Worm (Caenorhabditis elegans): ENCODE data around the gene acdh-11.

Gene acdh-11

ce11 chrIII:10608161-10608560 lies 42.1 kb downstream of the acdh-11 start:
- TF ChIP-seq egl-27 (tag; optimal IDR thresholded peaks at IDR 0.05) = no peak
- peak; percentile 29 for TF ChIP-seq crh-2 (tag; optimal IDR thresholded peaks at IDR 0.05)
- no peak for TF ChIP-seq nhr-237 (tag; optimal IDR thresholded peaks at IDR 0.05)
- TF ChIP-seq snpc-4 (tag; optimal IDR thresholded peaks at IDR 0.05) = no peak
- peak; percentile 62 for TF ChIP-seq unc-55 (GFP tag; optimal IDR thresholded peaks at IDR 0.05)
- no peak for TF ChIP-seq Y55F3AM.14 (GFP tag; optimal IDR thresholded peaks at IDR 0.05)
- TF ChIP-seq lin-13 (GFP tag; optimal IDR thresholded peaks at IDR 0.05) = peak; percentile 7
- TF ChIP-seq dmd-4 (tag; optimal IDR thresholded peaks at IDR 0.05) = no peak
- TF ChIP-seq nhr-23 (tag; optimal IDR thresholded peaks at IDR 0.05) = no peak
- no peak for TF ChIP-seq ama-1 (optimal IDR thresholded peaks at IDR 0.05)
- no peak for TF ChIP-seq nhr-11 (tag; optimal IDR thresholded peaks at IDR 0.05)
- no peak for TF ChIP-seq alr-1 (tag; optimal IDR thresholded peaks at IDR 0.05)
- peak; percentile 75 for TF ChIP-seq C34F6.9 (tag; optimal IDR thresholded peaks at IDR 0.05)
- TF ChIP-seq lsy-2 (tag; optimal IDR thresholded peaks at IDR 0.05) = peak in 1 of 2 experiments; percentile 24

- TF ChIP-seq nhr-237 (tag; optimal IDR thresholded peaks at IDR 0.05) (no peak), lin-39 (tag; optimal IDR thresholded peaks at IDR 0.05) (no peak), elt-1 (tag; optimal IDR thresholded peaks at IDR 0.05) (no peak), R02D3.7 (tag; optimal IDR thresholded peaks at IDR 0.05) (no peak), zag-1 (tag; optimal IDR thresholded peaks at IDR 0.05) (no peak), sem-4 (tag; optimal IDR thresholded peaks at IDR 0.05) (no peak), ZK546.5 (tag; optimal IDR thresholded peaks at IDR 0.05) (no peak), ztf-11 (tag; optimal IDR thresholded peaks at IDR 0.05) (no peak), blmp-1 (tag; optimal IDR thresholded peaks at IDR 0.05; ENCODE audit: insufficient read depth) (no peak), sma-3 (GFP tag; optimal IDR thresholded peaks at IDR 0.05) (no peak)
These were observed 46.3 kb downstream of the acdh-11 start, which contains the start of gene Y39A1A.24 for ce11 chrIII:10612333-10612732. Gene Y39A1A.24, plus strand, starts transcription at chrIII:10612633.

ce11 chrIII:10615166-10615565 lies 49.1 kb downstream of the acdh-11 start, which contains the start of gene mrpl-22:
Gene mrpl-22, plus strand, starts transcription at chrIII:10615466.
- no peak for TF ChIP-seq nhr-129 (tag; optimal IDR thresholded peaks at IDR 0.05)
- TF ChIP-seq nhr-11 (tag; optimal IDR thresholded peaks at IDR 0.05) = no peak
- no peak for TF ChIP-seq unc-39 (tag; optimal IDR thresholded peaks at IDR 0.05)
- TF ChIP-seq nhr-6 (tag; optimal IDR thresholded peaks at IDR 0.05) = no peak
- no peak for TF ChIP-seq ztf-1 (GFP tag; conservative IDR thresholded peaks at IDR 0.05)
- no peak for TF ChIP-seq Y55F3AM.14 (GFP tag; optimal IDR thresholded peaks at IDR 0.05)
- no peak for TF ChIP-seq crh-2 (tag; optimal IDR thresholded peaks at IDR 0.05)
- TF ChIP-seq lin-13 (GFP tag; optimal IDR thresholded peaks at IDR 0.05) = no peak
- TF ChIP-seq nhr-23 (tag; optimal IDR thresholded peaks at IDR 0.05) = no peak
- no peak for TF ChIP-seq sma-3 (GFP tag; optimal IDR thresholded peaks at IDR 0.05)
- no peak for TF ChIP-seq zag-1 (tag; optimal IDR thresholded peaks at IDR 0.05)
- no peak for TF ChIP-seq unc-62 (GFP tag; optimal IDR thresholded peaks at IDR 0.05)

Measured in whole organism, L2 larva.